Worm (Caenorhabditis elegans): ENCODE data around the gene glp-1.

glp-1 gene

ce11 chrIII:9115745-9116144 lies 23.7 kb downstream of the glp-1 start:
- TF ChIP-seq ceh-9 (tag; optimal IDR thresholded peaks at IDR 0.05) = no peak
- TF ChIP-seq unc-39 (tag; optimal IDR thresholded peaks at IDR 0.05) = no peak
- TF ChIP-seq nhr-23 (tag; optimal IDR thresholded peaks at IDR 0.05) = no peak
- TF ChIP-seq snpc-4 (tag; optimal IDR thresholded peaks at IDR 0.05) = no peak

DNA sequence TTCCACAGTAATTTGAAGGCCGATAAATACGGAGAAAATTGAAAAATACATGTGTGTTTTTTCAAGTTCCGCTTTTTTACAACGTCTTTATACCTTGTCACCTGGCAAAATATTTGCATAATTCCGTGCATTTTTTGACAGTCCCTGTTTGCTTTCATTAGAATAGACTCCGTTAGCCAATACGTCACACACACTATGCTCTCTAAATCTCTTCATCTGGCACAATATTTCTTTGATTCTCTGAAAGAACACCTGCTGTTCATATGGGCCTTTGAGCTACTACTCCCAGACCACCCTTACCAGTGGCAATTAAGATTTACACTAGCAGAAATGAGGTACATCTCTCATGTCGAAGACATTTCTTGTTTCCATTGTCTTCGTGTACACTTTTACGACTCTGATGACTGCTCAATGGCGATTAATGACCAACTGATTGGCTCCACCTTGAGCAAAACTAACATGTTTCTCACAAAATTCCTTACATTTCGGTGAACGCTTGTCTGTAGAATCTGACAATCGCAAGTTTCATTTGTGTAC lies 26.3 kb downstream of the glp-1 start, which contains the start of gene grl-11:
Gene grl-11 (minus strand): TSS at position 51 of the 537 bp plus-strand sequence.
- TF ChIP-seq nfya-1 (tag; optimal IDR thresholded peaks at IDR 0.05; ENCODE audit: insufficient read depth) (no peak), mdl-1 (tag; optimal IDR thresholded peaks at IDR 0.05) (no peak), sea-2 (GFP tag; optimal IDR thresholded peaks at IDR 0.05) (no peak), egl-5 (tag; optimal IDR thresholded peaks at IDR 0.05) (no peak), elt-1 (tag; optimal IDR thresholded peaks at IDR 0.05) (no peak)

DNA sequence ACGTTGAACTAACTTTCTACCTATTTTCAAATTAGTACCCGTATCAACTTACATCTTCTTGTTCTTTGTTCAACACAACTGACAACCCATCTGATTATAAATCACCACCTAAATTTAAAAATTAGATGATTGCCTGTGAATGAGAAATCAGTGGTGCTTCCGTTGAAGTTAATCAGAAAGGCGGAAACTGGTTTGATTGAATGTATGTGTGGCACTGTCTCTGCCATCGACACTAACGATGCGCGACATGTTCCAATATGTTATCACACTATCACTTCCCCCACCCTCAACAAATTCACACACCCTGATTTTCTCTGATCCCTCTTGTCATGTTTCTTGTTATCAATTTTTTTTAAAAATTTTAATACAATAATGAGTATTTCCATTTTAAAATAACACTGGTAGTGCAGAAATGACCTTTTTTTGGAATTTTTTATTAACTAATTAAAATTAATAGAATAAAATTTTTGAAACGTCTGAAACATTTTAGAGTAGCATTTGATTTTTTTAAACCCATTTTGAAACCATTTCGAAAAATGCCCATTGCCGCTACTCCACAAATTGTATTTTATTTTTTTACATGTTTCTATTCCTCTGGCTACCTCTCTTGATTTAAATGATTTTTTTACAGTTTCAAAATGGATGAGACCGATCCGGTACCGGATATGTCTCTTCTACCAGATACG lies 27.0 kb downstream of the glp-1 start, which contains the start of gene ced-11:
Gene ced-11 (plus strand): TSS at position 636 of the 686 bp plus-strand sequence.
- TF ChIP-seq daf-12 (tag; optimal IDR thresholded peaks at IDR 0.05) (no peak), ceh-28 (tag; optimal IDR thresholded peaks at IDR 0.05) (no peak), ceh-9 (tag; optimal IDR thresholded peaks at IDR 0.05) (no peak), nhr-12 (tag; optimal IDR thresholded peaks at IDR 0.05) (no peak), nhr-23 (tag; optimal IDR thresholded peaks at IDR 0.05) (no peak), fkh-2 (tag; optimal IDR thresholded peaks at IDR 0.05) (no peak), ceh-16 (tag; optimal IDR thresholded peaks at IDR 0.05) (no peak), unc-62 (GFP tag; optimal IDR thresholded peaks at IDR 0.05) (no peak), ama-1 (optimal IDR thresholded peaks at IDR 0.05) (no peak)

- TF ChIP-seq lin-39 (tag; optimal IDR thresholded peaks at IDR 0.05) (no peak), lin-15B (tag; optimal IDR thresholded peaks at IDR 0.05) (no peak), nhr-76 (tag; optimal IDR thresholded peaks at IDR 0.05) (no peak), pqm-1 (tag; optimal IDR thresholded peaks at IDR 0.05) (no peak), jun-1 (tag; optimal IDR thresholded peaks at IDR 0.05) (no peak), fos-1 (tag; optimal IDR thresholded peaks at IDR 0.05) (no peak), tbx-2 (tag; optimal IDR thresholded peaks at IDR 0.05) (no peak), ceh-16 (tag; optimal IDR thresholded peaks at IDR 0.05) (no peak), ztf-4 (tag; optimal IDR thresholded peaks at IDR 0.05) (no peak), pha-4 (tag; optimal IDR thresholded peaks at IDR 0.05) (no peak), fkh-2 (tag; optimal IDR thresholded peaks at IDR 0.05) (no peak), nhr-43 (tag; optimal IDR thresholded peaks at IDR 0.05; ENCODE audit: poor library complexity, severe bottlenecking) (peak; percentile 40), ceh-82 (tag; optimal IDR thresholded peaks at IDR 0.05) (no peak), unc-62 (GFP tag; optimal IDR thresholded peaks at IDR 0.05) (no peak), ZK546.5 (tag; optimal IDR thresholded peaks at IDR 0.05) (no peak), nhr-23 (tag; optimal IDR thresholded peaks at IDR 0.05) (peak; percentile 82), nhr-77 (tag; optimal IDR thresholded peaks at IDR 0.05) (no peak), eor-1 (tag; optimal IDR thresholded peaks at IDR 0.05) (no peak), elt-3 (tag; optimal IDR thresholded peaks at IDR 0.05) (no peak), mml-1 (tag; optimal IDR thresholded peaks at IDR 0.05) (no peak), nfya-1 (tag; optimal IDR thresholded peaks at IDR 0.05; ENCODE audit: insufficient read depth) (peak; percentile 37), elt-1 (tag; optimal IDR thresholded peaks at IDR 0.05) (no peak), ztf-11 (tag; optimal IDR thresholded peaks at IDR 0.05) (no peak), nhr-11 (tag; optimal IDR thresholded peaks at IDR 0.05) (no peak), unc-39 (tag; optimal IDR thresholded peaks at IDR 0.05) (no peak), R02D3.7 (tag; optimal IDR thresholded peaks at IDR 0.05) (no peak), elt-2 (tag; optimal IDR thresholded peaks at IDR 0.05) (peak; percentile 27), ama-1 (optimal IDR thresholded peaks at IDR 0.05) (no peak), nhr-28 (tag; optimal IDR thresholded peaks at IDR 0.05) (no peak), hmg-11 (tag; optimal IDR thresholded peaks at IDR 0.05) (peak; percentile 11), nhr-25 (tag; optimal IDR thresholded peaks at IDR 0.05) (peak; percentile 46), sea-2 (GFP tag; optimal IDR thresholded peaks at IDR 0.05) (no peak), ceh-28 (tag; optimal IDR thresholded peaks at IDR 0.05) (no peak), nhr-67 (tag; optimal IDR thresholded peaks at IDR 0.05) (no peak), aly-2 (tag; optimal IDR thresholded peaks at IDR 0.05) (no peak)
These were observed 33.8 kb downstream of the glp-1 start, which contains the start of gene sec-16A.1 for ce11 chrIII:9125789-9126304. Gene sec-16A.1, plus strand, starts transcription at chrIII:9125839.
